Worm (Caenorhabditis elegans) whole organism, L2 larva: ENCODE measurements around the gene F07C6.3.

Source experiments
- C34F6.9 ChIP-seq: fragments of 150-350 bp; optimal IDR thresholded peaks from 2 replicates; lab custom pipeline; 2014; ENCODE audit warnings: missing biosample characterization, missing genetic modification characterization
- R02D3.7 ChIP-seq: fragments of 150-350 bp; optimal IDR thresholded peaks from 2 replicates; lab custom pipeline; 2014; ENCODE audit warnings: missing biosample characterization, missing genetic modification characterization
- ama-1 ChIP-seq: fragments of 150-350 bp; optimal IDR thresholded peaks from 2 replicates; lab custom pipeline; 2018; ENCODE audit warnings: inconsistent platforms
- blmp-1 ChIP-seq: sonication (generic microtip); optimal IDR thresholded peaks from 2 replicates; lab custom pipeline; 2017; ENCODE audit warnings: missing genetic modification characterization, mild to moderate bottlenecking, missing compliant biosample characterization, antibody characterized with exemption, moderate library complexity; ENCODE audit not compliant: insufficient read depth
- ceh-16 ChIP-seq: fragments of 150-350 bp; optimal IDR thresholded peaks from 2 replicates; lab custom pipeline; 2014; ENCODE audit warnings: missing biosample characterization, missing genetic modification characterization
- egl-27 ChIP-seq: sonication (generic microtip); optimal IDR thresholded peaks from 3 replicates; lab custom pipeline; 2017; ENCODE audit warnings: missing biosample characterization, missing genetic modification reagents, missing genetic modification characterization
- fos-1 ChIP-seq: fragments of 150-350 bp; optimal IDR thresholded peaks from 2 replicates; lab custom pipeline; 2014; ENCODE audit warnings: missing biosample characterization, missing genetic modification characterization
- gmeb-1 ChIP-seq: fragments of 150-350 bp; optimal IDR thresholded peaks from 2 replicates; lab custom pipeline; 2014; ENCODE audit warnings: missing biosample characterization, missing genetic modification characterization
- lsy-2 ChIP-seq, 2 experiments: fragments of 150-350 bp in 1 of 2; sonication (generic microtip) in 1 of 2; optimal IDR thresholded peaks; 2 replicates each; lab custom pipeline; 2014 to 2017; ENCODE audit warnings: missing biosample characterization in 2 of 2, missing genetic modification characterization in 2 of 2
- mab-5 ChIP-seq: fragments of 150-350 bp; optimal IDR thresholded peaks from 2 replicates; lab custom pipeline; 2014; ENCODE audit warnings: missing biosample characterization, missing genetic modification characterization
- nhr-12 ChIP-seq: fragments of 150-350 bp; optimal IDR thresholded peaks from 2 replicates; lab custom pipeline; 2014; ENCODE audit warnings: missing biosample characterization, missing genetic modification characterization
- unc-39 ChIP-seq: fragments of 150-350 bp; optimal IDR thresholded peaks from 2 replicates; lab custom pipeline; 2014; ENCODE audit warnings: missing biosample characterization, missing genetic modification characterization
- unc-62 ChIP-seq: fragments of 150-350 bp; optimal IDR thresholded peaks from 2 replicates; lab custom pipeline; 2014; ENCODE audit warnings: missing biosample characterization, missing genetic modification reagents, missing genetic modification characterization
- ztf-4 ChIP-seq: fragments of 150-350 bp; optimal IDR thresholded peaks from 2 replicates; lab custom pipeline; 2014; ENCODE audit warnings: missing biosample characterization, missing genetic modification characterization

ce11 chrIV:12830829-12831392 lies 41.9 kb downstream of the F07C6.3 start:
- TF ChIP-seq R02D3.7 (tag; lab: Kevin White, UChicago) (no peak), fos-1 (tag; lab: Kevin White, UChicago) (no peak), unc-62 (GFP tag; lab: Kevin White, UChicago) (no peak), gmeb-1 (no peak), ama-1 (lab: Kevin White, UChicago) (no peak), blmp-1 (no peak), nhr-12 (tag; lab: Kevin White, UChicago) (no peak), ceh-16 (tag; lab: Kevin White, UChicago) (no peak), lsy-2 (tag; optimal IDR thresholded peaks at IDR 0.05; lab: Kevin White, UChicago) (peak in 1 of 2 experiments; percentile 22), ztf-4 (tag; lab: Kevin White, UChicago) (no peak), egl-27 (tag; lab: Kevin White, UChicago) (no peak), unc-39 (no peak), C34F6.9 (tag; lab: Kevin White, UChicago) (peak; percentile 27), mab-5 (no peak)
